Worm (Caenorhabditis elegans): Measurements from ENCODE around the gene T20B12.5.

- TF ChIP-seq rbr-2 (tag; optimal IDR thresholded peaks at IDR 0.05): no peak
- TF ChIP-seq ceh-62 (tag; optimal IDR thresholded peaks at IDR 0.05): no peak
- TF ChIP-seq F10B5.3 (tag; optimal IDR thresholded peaks at IDR 0.05): no peak
- no peak for TF ChIP-seq lin-13 (GFP tag; optimal IDR thresholded peaks at IDR 0.05)
- no peak for TF ChIP-seq pha-4 (GFP tag; IDR thresholded peaks at IDR 0.05)
- no peak for TF ChIP-seq pha-4 (tag; optimal IDR thresholded peaks at IDR 0.05)
- TF ChIP-seq nhr-28 (tag; optimal IDR thresholded peaks at IDR 0.05): no peak
- TF ChIP-seq ces-1 (GFP tag; optimal IDR thresholded peaks at IDR 0.05): no peak
- no peak for TF ChIP-seq snpc-4 (tag; optimal IDR thresholded peaks at IDR 0.05)
- TF ChIP-seq R02D3.7 (tag; optimal IDR thresholded peaks at IDR 0.05): no peak
These were observed 13.0 kb downstream of the T20B12.5 start, which contains the start of gene F08F8.9 for ce11 chrIII:7353871-7354270.
